Worm (Caenorhabditis elegans): ENCODE results near the gene R09A8.1.

DNA sequence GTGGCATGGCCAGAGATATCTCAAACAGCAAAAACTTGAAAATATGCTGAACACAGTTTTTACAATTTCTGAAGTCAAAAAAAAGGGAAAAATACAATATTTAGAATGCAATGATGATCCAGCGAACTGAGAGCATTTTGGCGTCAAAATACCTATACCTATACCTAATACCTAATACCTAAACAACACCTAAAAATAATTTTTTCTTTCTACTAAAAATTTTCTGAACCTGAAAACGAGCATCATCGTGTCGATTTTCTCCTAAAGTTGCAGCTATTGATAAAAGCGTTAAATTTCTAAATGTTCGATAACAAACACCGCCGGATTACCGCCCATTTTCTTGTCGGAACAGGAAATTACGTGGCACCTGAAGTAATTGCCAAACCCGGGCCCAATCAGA lies 16.7 kb upstream of the R09A8.1 start, which contains the start of gene T24D5.4:
- no peak for TF ChIP-seq snpc-4 (tag; optimal IDR thresholded peaks at IDR 0.05)
- TF ChIP-seq pqm-1 (tag; optimal IDR thresholded peaks at IDR 0.05), result no peak
- no peak for TF ChIP-seq nhr-76 (tag; optimal IDR thresholded peaks at IDR 0.05)
- no peak for TF ChIP-seq mdl-1 (tag; optimal IDR thresholded peaks at IDR 0.05)
- TF ChIP-seq skn-1 (tag; optimal IDR thresholded peaks at IDR 0.05), result no peak
- no peak for TF ChIP-seq aly-2 (tag; optimal IDR thresholded peaks at IDR 0.05)
- no peak for TF ChIP-seq nfya-1 (tag; optimal IDR thresholded peaks at IDR 0.05; ENCODE audit: insufficient read depth)
- no peak for TF ChIP-seq hmg-11 (tag; optimal IDR thresholded peaks at IDR 0.05)
- no peak for TF ChIP-seq ceh-82 (tag; optimal IDR thresholded peaks at IDR 0.05)
- TF ChIP-seq tbx-2 (tag; optimal IDR thresholded peaks at IDR 0.05), result no peak
- no peak for TF ChIP-seq unc-62 (GFP tag; optimal IDR thresholded peaks at IDR 0.05)
- TF ChIP-seq R02D3.7 (tag; optimal IDR thresholded peaks at IDR 0.05), result no peak
- no peak for TF ChIP-seq nhr-28 (tag; optimal IDR thresholded peaks at IDR 0.05)
